Fruit fly (Drosophila melanogaster): Measurements from ENCODE around the gene CG9784.
A peak's percentile ranks its signal among the peaks of the same experiment; 100 is the strongest.

CG9784 gene

dm6 chrX:16640260-16641100 lies 41.5 kb upstream of the CG9784 start, which contains the start of the genes SNRPG and mthl1 (continued):
- TF ChIP-seq CG42726 (GFP tag; IDR thresholded peaks at IDR 0.05; ENCODE audit: partially characterized antibody) (peak; percentile 80), CG8765 (GFP tag; IDR thresholded peaks at IDR 0.05) (peak; percentile 90), Mad (GFP tag; optimal IDR thresholded peaks at IDR 0.05) (peak; percentile 69), Dp (GFP tag; optimal IDR thresholded peaks at IDR 0.05) (peak; percentile 62), CG4424 (GFP tag; optimal IDR thresholded peaks at IDR 0.05) (peak; percentile 76), gcm (GFP tag; optimal IDR thresholded peaks at IDR 0.05) (peak; percentile 19), Ptx1 (GFP tag; IDR thresholded peaks at IDR 0.05) (peak; percentile 95), az2 (GFP tag; optimal IDR thresholded peaks at IDR 0.05) (peak; percentile 80), CG3163 (GFP tag; optimal IDR thresholded peaks at IDR 0.05) (peak; percentile 43), schlank (tag; optimal IDR thresholded peaks at IDR 0.05) (no peak), CG9817 (tag; optimal IDR thresholded peaks at IDR 0.05) (peak; percentile 87), Aef1 (GFP tag; IDR thresholded peaks at IDR 0.05) (peak; percentile 95), CG13123 (GFP tag; optimal IDR thresholded peaks at IDR 0.05) (peak; percentile 29), CG4854 (GFP tag; optimal IDR thresholded peaks at IDR 0.05) (peak; percentile 63), gce (GFP tag; IDR thresholded peaks at IDR 0.05) (peak; percentile 77; the same call in 2 of the 3 replicates), CG9437 (GFP tag; optimal IDR thresholded peaks at IDR 0.05) (peak; percentile 56), CG32767 (GFP tag; IDR thresholded peaks at IDR 0.05) (peak; percentile 76; the same call in 1 of the 2 replicates), dmrt11E (tag; optimal IDR thresholded peaks at IDR 0.05) (peak; percentile 64), CG3065 (GFP tag; optimal IDR thresholded peaks at IDR 0.05) (peak; percentile 24), NfI (GFP tag; optimal IDR thresholded peaks at IDR 0.05) (peak; percentile 79), Atf3 (GFP tag; optimal IDR thresholded peaks at IDR 0.05) (peak; percentile 64), phol (tag; optimal IDR thresholded peaks at IDR 0.05) (peak; percentile 84), wek (GFP tag; optimal IDR thresholded peaks at IDR 0.05) (no peak), CG34224 (GFP tag; IDR thresholded peaks at IDR 0.05; ENCODE audit: partially characterized antibody) (peak; percentile 65), CG32532 (GFP tag; IDR thresholded peaks at IDR 0.05) (peak; percentile 96), tup (GFP tag; optimal IDR thresholded peaks at IDR 0.05) (peak; percentile 35), CG12071 (GFP tag; optimal IDR thresholded peaks at IDR 0.05) (peak; percentile 23), sim (GFP tag; IDR thresholded peaks at IDR 0.05) (peak; percentile 60; the same call in 1 of the 2 replicates), sisA (GFP tag; IDR thresholded peaks at IDR 0.05) (peak; percentile 95), CG9215 (GFP tag; IDR thresholded peaks at IDR 0.05) (peak; percentile 91), so (GFP tag; IDR thresholded peaks at IDR 0.05) (peak; percentile 63; the same call in 2 of the 3 replicates), tll (GFP tag; optimal IDR thresholded peaks at IDR 0.05) (peak in 1 of 2 experiments; percentile 62), Taf1 (GFP tag; IDR thresholded peaks at IDR 0.05) (peak; percentile 76), GATAe (GFP tag; conservative IDR thresholded peaks at IDR 0.05) (peak; percentile 69), en (GFP tag; optimal IDR thresholded peaks at IDR 0.05) (no peak), lov (optimal IDR thresholded peaks at IDR 0.05) (no peak), lov (GFP tag; IDR thresholded peaks at IDR 0.05) (peak; percentile 74; the same call in 1 of the 3 replicates), cad (GFP tag; optimal IDR thresholded peaks at IDR 0.05) (no peak), CG11247 (GFP tag; IDR thresholded peaks at IDR 0.05) (peak; percentile 91), Camta (GFP tag; optimal IDR thresholded peaks at IDR 0.05) (no peak), Opbp (GFP tag; IDR thresholded peaks at IDR 0.05; ENCODE audit: partially characterized antibody) (peak; percentile 70), gfzf (GFP tag; optimal IDR thresholded peaks at IDR 0.05) (peak; percentile 72), nau (GFP tag; optimal IDR thresholded peaks at IDR 0.05) (no peak), BEAF-32 (GFP tag; optimal IDR thresholded peaks at IDR 0.05) (peak; percentile 83), CG14667 (GFP tag; IDR thresholded peaks at IDR 0.05) (peak; percentile 94), stc (GFP tag; IDR thresholded peaks at IDR 0.05) (peak; percentile 69; the same call in 1 of the 2 replicates), br (optimal IDR thresholded peaks at IDR 0.05) (no peak), Antp (GFP tag; optimal IDR thresholded peaks at IDR 0.05) (peak; percentile 73), vnd (GFP tag; IDR thresholded peaks at IDR 0.05; ENCODE audit: partially characterized antibody) (peak; percentile 66)
